Worm (Caenorhabditis elegans) whole organism, L4 larva: ENCODE results near the gene col-37.

Experiments
- lin-39 ChIP-seq: fragments of 150-350 bp; optimal IDR thresholded peaks from 2 replicates; lab custom pipeline; 2014; ENCODE audit warnings: missing biosample characterization, missing genetic modification reagents, missing genetic modification characterization
- unc-130 ChIP-seq: sonication (generic microtip); optimal IDR thresholded peaks from 2 replicates; lab custom pipeline; 2016; ENCODE audit warnings: missing genetic modification reagents, missing genetic modification characterization, missing compliant biosample characterization

ce11 chrV:12140625-12141024, 26.9 kb downstream of the col-37 start, which contains the start of gene C27A7.3:
- TF ChIP-seq unc-130 (GFP tag; lab: Kevin White, UChicago) (no peak), lin-39 (tag; lab: Kevin White, UChicago) (no peak)
